Worm (Caenorhabditis elegans): ENCODE measurements around the gene glrx-22.
A peak's percentile ranks its signal among the peaks of the same experiment; 100 is the strongest.

glrx-22 gene

DNA sequence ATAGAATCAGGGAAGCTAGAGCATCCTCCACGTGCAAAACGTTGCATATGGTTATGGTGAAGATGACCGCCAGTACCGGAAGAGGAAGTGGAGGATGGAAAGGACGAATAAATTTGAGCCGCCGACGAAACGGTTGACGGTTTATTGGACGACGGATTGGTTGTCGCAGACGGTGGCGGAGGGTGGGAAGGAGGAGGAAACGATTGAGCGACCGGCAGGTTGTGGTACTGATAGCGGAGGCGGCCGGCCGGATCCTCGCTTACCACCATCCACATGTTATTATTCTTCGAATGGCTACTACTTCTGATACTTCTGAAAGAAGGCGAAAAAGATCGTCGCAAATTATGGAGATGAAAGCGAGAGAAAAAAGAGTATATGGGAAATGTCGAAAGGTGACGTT is 8.2 kb downstream of the glrx-22 start:
- peak; percentile 70 for TF ChIP-seq zfh-2 (GFP tag; conservative IDR thresholded peaks at IDR 0.05)
- TF ChIP-seq egrh-3 (GFP tag; IDR thresholded peaks at IDR 0.05), result no peak

- TF ChIP-seq aptf-2 (GFP tag; conservative IDR thresholded peaks at IDR 0.05) (no peak), mcd-1 (GFP tag; IDR thresholded peaks at IDR 0.05) (0 out of 2 replicates have a peak, but pooled peaks have one; percentile 27), F10E7.11 (tag; optimal IDR thresholded peaks at IDR 0.05) (no peak), ama-1 (optimal IDR thresholded peaks at IDR 0.05) (no peak), ama-1 (GFP tag; optimal IDR thresholded peaks at IDR 0.05) (no peak), zfh-2 (GFP tag; conservative IDR thresholded peaks at IDR 0.05) (peak; percentile 87), egrh-3 (GFP tag; IDR thresholded peaks at IDR 0.05) (peak; percentile 83; the same call in 1 of the 2 replicates), nfya-2 (GFP tag; IDR thresholded peaks at IDR 0.05) (no peak), ztf-25 (GFP tag; IDR thresholded peaks at IDR 0.05) (0 out of 2 replicates have a peak, but pooled peaks have one; percentile 5), ceh-91 (GFP tag; IDR thresholded peaks at IDR 0.05) (no peak), hsf-1 (GFP tag; IDR thresholded peaks at IDR 0.05) (no peak), repo-1 (tag; optimal IDR thresholded peaks at IDR 0.05) (no peak)
These were observed 11.4 kb downstream of the glrx-22 start for ce11 chrIV:8189667-8190066.

- TF ChIP-seq zfh-2 (GFP tag; conservative IDR thresholded peaks at IDR 0.05), result no peak
- TF ChIP-seq F57C9.4 (tag; optimal IDR thresholded peaks at IDR 0.05), result no peak
- no peak for TF ChIP-seq mes-4 (tag; optimal IDR thresholded peaks at IDR 0.05)
- TF ChIP-seq sptf-2 (GFP tag; optimal IDR thresholded peaks at IDR 0.05), result no peak
- no peak for TF ChIP-seq aptf-2 (GFP tag; conservative IDR thresholded peaks at IDR 0.05)
- TF ChIP-seq Y53F4B.3 (GFP tag; IDR thresholded peaks at IDR 0.05), result no peak
- TF ChIP-seq zim-3 (tag; optimal IDR thresholded peaks at IDR 0.05), result no peak
- TF ChIP-seq bed-1 (GFP tag; IDR thresholded peaks at IDR 0.05), result no peak
- TF ChIP-seq K12H6.12 (tag; optimal IDR thresholded peaks at IDR 0.05), result no peak
- no peak for TF ChIP-seq repo-1 (tag; optimal IDR thresholded peaks at IDR 0.05)
- no peak for TF ChIP-seq F55B11.4 (tag; optimal IDR thresholded peaks at IDR 0.05; ENCODE audit: borderline replicate concordance, insufficient read depth)
- TF ChIP-seq rec-8 (tag; optimal IDR thresholded peaks at IDR 0.05), result no peak
- TF ChIP-seq lin-35 (GFP tag; optimal IDR thresholded peaks at IDR 0.05), result no peak
- no peak for TF ChIP-seq aptf-3 (GFP tag; IDR thresholded peaks at IDR 0.05)
- TF ChIP-seq ztf-6 (GFP tag; IDR thresholded peaks at IDR 0.05), result no peak
- no peak for TF ChIP-seq Y67H2A.10 (GFP tag; conservative IDR thresholded peaks at IDR 0.05)
- no peak for TF ChIP-seq ztf-28 (GFP tag; IDR thresholded peaks at IDR 0.05)
- no peak for TF ChIP-seq attf-6 (GFP tag; IDR thresholded peaks at IDR 0.05)
- TF ChIP-seq attf-3 (GFP tag; conservative IDR thresholded peaks at IDR 0.05), result no peak
- TF ChIP-seq dox-1 (GFP tag; IDR thresholded peaks at IDR 0.05), result no peak
- TF ChIP-seq ztf-25 (GFP tag; IDR thresholded peaks at IDR 0.05), result no peak
- no peak for TF ChIP-seq mxl-1 (tag; optimal IDR thresholded peaks at IDR 0.05)
- TF ChIP-seq mcd-1 (GFP tag; IDR thresholded peaks at IDR 0.05), result no peak
- TF ChIP-seq let-526 (GFP tag; IDR thresholded peaks at IDR 0.05), result no peak
- no peak for TF ChIP-seq F37B4.10 (GFP tag; IDR thresholded peaks at IDR 0.05)
- TF ChIP-seq snpc-3.4 (tag; optimal IDR thresholded peaks at IDR 0.05), result no peak
- no peak for TF ChIP-seq madf-10 (tag; optimal IDR thresholded peaks at IDR 0.05)
- peak; percentile 8 for TF ChIP-seq xnd-1 (tag; optimal IDR thresholded peaks at IDR 0.05)
- TF ChIP-seq hmg-1.2 (GFP tag; IDR thresholded peaks at IDR 0.05), result peak; percentile 17; the same call in 1 of the 2 replicates
- no peak for TF ChIP-seq unc-62 (GFP tag; optimal IDR thresholded peaks at IDR 0.05)
- TF ChIP-seq ztf-22 (GFP tag; optimal IDR thresholded peaks at IDR 0.05), result no peak
- no peak for TF ChIP-seq C06A6.2 (GFP tag; conservative IDR thresholded peaks at IDR 0.05)
- TF ChIP-seq snpc-4 (GFP tag; optimal IDR thresholded peaks at IDR 0.05), result no peak
- no peak for TF ChIP-seq snpc-4 (tag; optimal IDR thresholded peaks at IDR 0.05)
- TF ChIP-seq tbx-9 (tag; optimal IDR thresholded peaks at IDR 0.05; ENCODE audit: borderline replicate concordance), result no peak
- no peak for TF ChIP-seq egrh-3 (GFP tag; IDR thresholded peaks at IDR 0.05)
- TF ChIP-seq ztf-18 (tag; optimal IDR thresholded peaks at IDR 0.05), result no peak
- no peak for TF ChIP-seq sea-2 (GFP tag; IDR thresholded peaks at IDR 0.05)
These were observed 12.5 kb downstream of the glrx-22 start for ce11 chrIV:8188421-8189112.

Data from whole organism, young adult.